Worm (Caenorhabditis elegans) whole organism, mixed stage, embryonic: ENCODE data around the gene wht-8.
A peak's percentile ranks its signal among the peaks of the same experiment; 100 is the strongest.

Experiments
- M03D4.4 ChIP-seq: sonication (generic microtip); optimal IDR thresholded peaks from 2 replicates; lab custom pipeline; 2017; ENCODE audit warnings: mild to moderate bottlenecking, missing genetic modification characterization, missing compliant biosample characterization
- bed-3 ChIP-seq: fragments of 200-800 bp; sonication (Bioruptor generic); optimal IDR thresholded peaks from 3 replicates; lab custom pipeline; 2018; ENCODE audit warnings: mild to moderate bottlenecking, missing genetic modification characterization, moderate library complexity, missing compliant biosample characterization
- blmp-1 ChIP-seq: fragments of 150-350 bp; optimal IDR thresholded peaks from 2 replicates; lab custom pipeline; 2014; ENCODE audit warnings: missing biosample characterization, missing genetic modification characterization
- ceh-43 ChIP-seq: fragments of 200-800 bp; sonication (Bioruptor generic); optimal IDR thresholded peaks from 2 replicates; lab custom pipeline; 2018; ENCODE audit warnings: mild to moderate bottlenecking, missing genetic modification characterization, moderate library complexity, missing compliant biosample characterization
- ceh-83 ChIP-seq: fragments of 200-800 bp; sonication (Bioruptor generic); optimal IDR thresholded peaks from 2 replicates; lab custom pipeline; 2018; ENCODE audit warnings: mild to moderate bottlenecking, missing genetic modification characterization, missing compliant biosample characterization
- ces-1 ChIP-seq: fragments of 150-350 bp; optimal IDR thresholded peaks from 2 replicates; lab custom pipeline; 2014; ENCODE audit warnings: missing biosample characterization, missing genetic modification reagents, missing genetic modification characterization
- cnd-1 ChIP-seq: fragments of 200-800 bp; sonication (Bioruptor generic); optimal IDR thresholded peaks from 2 replicates; lab custom pipeline; 2018; ENCODE audit warnings: mild to moderate bottlenecking, missing genetic modification characterization, missing compliant biosample characterization
- drap-1 ChIP-seq: fragments of 200-800 bp; sonication (Bioruptor generic); optimal IDR thresholded peaks from 3 replicates; lab custom pipeline; 2018; ENCODE audit warnings: mild to moderate bottlenecking, missing genetic modification characterization, missing compliant biosample characterization
- elt-1 ChIP-seq: sonication (generic microtip); optimal IDR thresholded peaks from 2 replicates; lab custom pipeline; 2017; ENCODE audit warnings: missing genetic modification characterization, mild to moderate bottlenecking, missing compliant biosample characterization, antibody characterized with exemption, moderate library complexity, borderline replicate concordance; ENCODE audit not compliant: insufficient read depth
- flh-1 ChIP-seq: fragments of 200-800 bp; sonication (Bioruptor generic); optimal IDR thresholded peaks from 2 replicates; lab custom pipeline; 2018; ENCODE audit warnings: mild to moderate bottlenecking, missing genetic modification characterization, moderate library complexity, missing compliant biosample characterization
- hlh-1 ChIP-seq: fragments of 150-350 bp; optimal IDR thresholded peaks from 2 replicates; lab custom pipeline; 2014; ENCODE audit warnings: missing biosample characterization, missing genetic modification reagents, missing genetic modification characterization
- lin-13 ChIP-seq: fragments of 150-350 bp; optimal IDR thresholded peaks from 2 replicates; lab custom pipeline; 2014; ENCODE audit warnings: missing biosample characterization, missing genetic modification characterization
- lin-32 ChIP-seq: fragments of 200-800 bp; sonication (Bioruptor generic); optimal IDR thresholded peaks from 2 replicates; lab custom pipeline; 2018; ENCODE audit warnings: mild to moderate bottlenecking, missing genetic modification characterization, missing compliant biosample characterization
- lsy-2 ChIP-seq: fragments of 150-350 bp; optimal IDR thresholded peaks from 2 replicates; lab custom pipeline; 2014; ENCODE audit warnings: missing biosample characterization, missing genetic modification characterization
- mab-5 ChIP-seq: fragments of 150-350 bp; optimal IDR thresholded peaks from 2 replicates; lab custom pipeline; 2014; ENCODE audit warnings: missing biosample characterization, missing genetic modification characterization
- mep-1 ChIP-seq: fragments of 150-350 bp; optimal IDR thresholded peaks from 2 replicates; lab custom pipeline; 2017; ENCODE audit warnings: missing biosample characterization, missing genetic modification reagents, missing genetic modification characterization, inconsistent platforms
- mls-2 ChIP-seq: sonication (generic microtip); optimal IDR thresholded peaks from 2 replicates; lab custom pipeline; 2016; ENCODE audit warnings: mild to moderate bottlenecking, missing genetic modification characterization, moderate library complexity, missing compliant biosample characterization
- nhr-12 ChIP-seq: fragments of 150-350 bp; optimal IDR thresholded peaks from 2 replicates; lab custom pipeline; 2014; ENCODE audit warnings: missing biosample characterization, missing genetic modification characterization
- nhr-2 ChIP-seq: fragments of 150-350 bp; optimal IDR thresholded peaks from 2 replicates; lab custom pipeline; 2014; ENCODE audit warnings: missing biosample characterization, missing genetic modification characterization
- nhr-237 ChIP-seq: fragments of 150-350 bp; optimal IDR thresholded peaks from 2 replicates; lab custom pipeline; 2014; ENCODE audit warnings: missing biosample characterization, missing genetic modification characterization
- nhr-28 ChIP-seq: fragments of 150-350 bp; optimal IDR thresholded peaks from 2 replicates; lab custom pipeline; 2014; ENCODE audit warnings: missing biosample characterization, missing genetic modification characterization
- pha-4 ChIP-seq: fragments of 150-350 bp; optimal IDR thresholded peaks from 2 replicates; lab custom pipeline; 2018; ENCODE audit warnings: missing biosample characterization, missing genetic modification reagents, missing genetic modification characterization
- snpc-4 ChIP-seq: fragments of 150-350 bp; optimal IDR thresholded peaks from 2 replicates; lab custom pipeline; 2014; ENCODE audit warnings: missing biosample characterization, missing genetic modification characterization
- sptf-1 ChIP-seq: sonication (generic microtip); optimal IDR thresholded peaks from 2 replicates; lab custom pipeline; 2017; ENCODE audit warnings: mild to moderate bottlenecking, missing genetic modification characterization, moderate library complexity, missing compliant biosample characterization
- tbx-8 ChIP-seq: fragments of 200-800 bp; sonication (Bioruptor generic); optimal IDR thresholded peaks from 2 replicates; lab custom pipeline; 2018; ENCODE audit warnings: mild to moderate bottlenecking, missing genetic modification characterization, moderate library complexity, missing compliant biosample characterization
- unc-120 ChIP-seq: sonication (generic microtip); optimal IDR thresholded peaks from 2 replicates; lab custom pipeline; 2017; ENCODE audit warnings: missing genetic modification characterization, missing compliant biosample characterization; ENCODE audit not compliant: poor library complexity, severe bottlenecking
- unc-39 ChIP-seq: fragments of 150-350 bp; optimal IDR thresholded peaks from 2 replicates; lab custom pipeline; 2014; ENCODE audit warnings: missing biosample characterization, missing genetic modification characterization
- unc-62 ChIP-seq: fragments of 150-350 bp; optimal IDR thresholded peaks from 2 replicates; lab custom pipeline; 2014; ENCODE audit warnings: missing biosample characterization, missing genetic modification reagents, missing genetic modification characterization
- zip-8 ChIP-seq: fragments of 150-350 bp; optimal IDR thresholded peaks from 2 replicates; lab custom pipeline; 2014; ENCODE audit warnings: missing biosample characterization, missing genetic modification characterization
- ztf-11 ChIP-seq: fragments of 150-350 bp; optimal IDR thresholded peaks from 2 replicates; lab custom pipeline; 2014; ENCODE audit warnings: missing biosample characterization, missing genetic modification characterization

Gene wht-8

ce11 chrIII:11231969-11232368 is 13.4 kb downstream of the wht-8 start, which contains the start of gene elo-8:
Gene elo-8 (minus strand): TSS chrIII:11232069.
- TF ChIP-seq nhr-2 (no peak), lin-32 (GFP tag; lab: Kevin White, UChicago) (no peak), elt-1 (tag; lab: Kevin White, UChicago) (no peak), sptf-1 (no peak), snpc-4 (tag; lab: Kevin White, UChicago) (no peak), ceh-83 (GFP tag; lab: Kevin White, UChicago) (no peak), nhr-12 (tag; lab: Kevin White, UChicago) (no peak), cnd-1 (tag; lab: Kevin White, UChicago) (no peak), ztf-11 (no peak), mab-5 (tag; lab: Kevin White, UChicago) (no peak), nhr-237 (tag; lab: Kevin White, UChicago) (no peak), blmp-1 (tag; lab: Kevin White, UChicago) (no peak), mep-1 (tag; lab: Kevin White, UChicago) (no peak)

ce11 chrIII:11234742-11235141 is 16.2 kb downstream of the wht-8 start, which contains the start of gene Y47D3A.34:
Gene Y47D3A.34 (minus strand): TSS chrIII:11234861.
- TF ChIP-seq zip-8 (tag; lab: Kevin White, UChicago) = no peak
- TF ChIP-seq ces-1 (GFP tag; lab: Kevin White, UChicago) = peak; percentile 52
- TF ChIP-seq lin-13 (tag; lab: Kevin White, UChicago) = no peak
- no peak for TF ChIP-seq flh-1 (GFP tag; lab: Kevin White, UChicago)

ce11 chrIII:11236788-11237187 is 18.2 kb downstream of the wht-8 start, which contains the start of the genes Y47D3A.14 and aakb-2:
Gene Y47D3A.14 (minus strand): TSS chrIII:11236868.
Gene aakb-2 (plus strand): TSS chrIII:11237143.
- TF ChIP-seq sptf-1 (peak; percentile 69), mab-5 (tag; lab: Kevin White, UChicago) (peak; percentile 15), lin-32 (GFP tag; lab: Kevin White, UChicago) (no peak), nhr-237 (tag; lab: Kevin White, UChicago) (no peak), unc-39 (tag; lab: Kevin White, UChicago) (no peak), nhr-2 (no peak), drap-1 (GFP tag; lab: Kevin White, UChicago) (no peak), lsy-2 (tag; lab: Kevin White, UChicago) (peak; percentile 62), bed-3 (peak; percentile 11), hlh-1 (peak; percentile 25), unc-120 (tag; lab: Kevin White, UChicago) (peak; percentile 48), M03D4.4 (tag; lab: Kevin White, UChicago) (peak; percentile 78), pha-4 (tag; lab: Kevin White, UChicago) (peak; percentile 44), zip-8 (tag; lab: Kevin White, UChicago) (no peak), ces-1 (GFP tag; lab: Kevin White, UChicago) (peak; percentile 8), lin-13 (tag; lab: Kevin White, UChicago) (no peak), flh-1 (GFP tag; lab: Kevin White, UChicago) (no peak), ceh-43 (GFP tag; lab: Kevin White, UChicago) (no peak), unc-62 (GFP tag; lab: Kevin White, UChicago) (no peak), mep-1 (tag; lab: Kevin White, UChicago) (peak; percentile 51), mls-2 (tag; lab: Kevin White, UChicago) (peak; percentile 57), ceh-83 (GFP tag; lab: Kevin White, UChicago) (peak; percentile 77), blmp-1 (tag; lab: Kevin White, UChicago) (no peak)
- TF ChIP-seq, all 35 proteins: peak for 12

ce11 chrIII:11237741-11238140 is 19.1 kb downstream of the wht-8 start:
- TF ChIP-seq lin-32 (GFP tag; lab: Kevin White, UChicago) (no peak), nhr-2 (no peak), blmp-1 (tag; lab: Kevin White, UChicago) (no peak), tbx-8 (GFP tag; lab: Kevin White, UChicago) (no peak)
- TF ChIP-seq, all 35 proteins: peak for 0

- TF ChIP-seq sptf-1 (no peak), nhr-28 (tag; lab: Kevin White, UChicago) (no peak), mab-5 (tag; lab: Kevin White, UChicago) (no peak), lin-32 (GFP tag; lab: Kevin White, UChicago) (no peak)
Observed at ce11 chrIII:11238309-11238708, 19.7 kb downstream of the wht-8 start.
